Fruit fly (Drosophila melanogaster) whole organism, prepupa: ENCODE results near the gene dnc.
A peak's percentile ranks its signal among the peaks of the same experiment; 100 is the strongest.

ENCODE experiments used
- Blimp-1 ChIP-seq: fragments of 200-800 bp; sonication (Bioruptor generic); optimal IDR thresholded peaks from 3 replicates; lab custom pipeline; 2017; ENCODE audit warnings: missing biosample characterization, missing genetic modification characterization, mild to moderate bottlenecking, moderate library complexity, missing genetic modification reagents
- CG10631 ChIP-seq: fragments of 200-800 bp; sonication (Bioruptor generic); optimal IDR thresholded peaks from 2 replicates; lab custom pipeline; 2016; ENCODE audit warnings: missing biosample characterization, missing genetic modification characterization
- CG10669 ChIP-seq: fragments of 200-800 bp; sonication (Bioruptor generic); optimal IDR thresholded peaks from 3 replicates; lab custom pipeline; 2018; ENCODE audit warnings: missing biosample characterization, mild to moderate bottlenecking, missing genetic modification characterization, moderate library complexity
- CG11294 ChIP-seq: fragments of 200-800 bp; sonication (Bioruptor generic); IDR thresholded peaks from 2 replicates; pipeline ENCODE4 v1.3.6; 2022; ENCODE audit warnings: missing biosample characterization, missing genetic modification characterization
- CG11902 ChIP-seq: fragments of 200-800 bp; sonication (Bioruptor generic); optimal IDR thresholded peaks from 3 replicates; lab custom pipeline; 2016; ENCODE audit warnings: missing biosample characterization, missing genetic modification characterization
- CG15336 ChIP-seq: fragments of 200-800 bp; sonication (Bioruptor generic); IDR thresholded peaks from 2 replicates; pipeline ENCODE4 v1.3.6; 2022; ENCODE audit warnings: missing biosample characterization, missing genetic modification characterization
- CG16779 ChIP-seq: fragments of 200-800 bp; sonication (Bioruptor generic); optimal IDR thresholded peaks from 3 replicates; lab custom pipeline; 2017; ENCODE audit warnings: missing biosample characterization, mild to moderate bottlenecking, missing genetic modification characterization
- CG3032 ChIP-seq: fragments of 200-800 bp; optimal IDR thresholded peaks from 2 replicates; lab custom pipeline; 2019; ENCODE audit warnings: missing biosample characterization, mild to moderate bottlenecking, missing genetic modification characterization, moderate library complexity
- CG34406 ChIP-seq: fragments of 200-800 bp; sonication (Bioruptor generic); optimal IDR thresholded peaks from 3 replicates; lab custom pipeline; 2016; ENCODE audit warnings: missing biosample characterization, missing genetic modification characterization
- CG3919 ChIP-seq: fragments of 200-800 bp; sonication (Bioruptor generic); optimal IDR thresholded peaks from 3 replicates; lab custom pipeline; 2016; ENCODE audit warnings: missing biosample characterization, missing genetic modification characterization
- CG4318 ChIP-seq: fragments of 200-800 bp; sonication (Bioruptor generic); optimal IDR thresholded peaks from 3 replicates; lab custom pipeline; 2017; ENCODE audit warnings: missing biosample characterization, mild to moderate bottlenecking, missing genetic modification characterization
- CG6808 ChIP-seq: fragments of 200-800 bp; sonication (Bioruptor generic); optimal IDR thresholded peaks from 3 replicates; lab custom pipeline; 2017; ENCODE audit warnings: missing biosample characterization, missing genetic modification characterization, mild to moderate bottlenecking, moderate library complexity, missing genetic modification reagents
- CG6854 ChIP-seq: fragments of 200-800 bp; sonication (Bioruptor generic); optimal IDR thresholded peaks from 2 replicates; lab custom pipeline; 2017; ENCODE audit warnings: missing biosample characterization, mild to moderate bottlenecking, missing genetic modification characterization
- CG7368 ChIP-seq: fragments of 200-800 bp; sonication (Bioruptor generic); optimal IDR thresholded peaks from 3 replicates; lab custom pipeline; 2016; ENCODE audit warnings: missing biosample characterization, missing genetic modification characterization
- CG8119 ChIP-seq: fragments of 200-800 bp; sonication (Bioruptor generic); IDR thresholded peaks from 3 replicates; pipeline ENCODE4 v1.3.6; 2022; ENCODE audit warnings: missing biosample characterization, missing genetic modification characterization
- CG8319 ChIP-seq: fragments of 200-800 bp; sonication (Bioruptor generic); optimal IDR thresholded peaks from 3 replicates; lab custom pipeline; 2016; ENCODE audit warnings: missing biosample characterization, missing genetic modification characterization
- CG8632 ChIP-seq: fragments of 200-800 bp; sonication (Bioruptor generic); optimal IDR thresholded peaks from 3 replicates; lab custom pipeline; 2016; ENCODE audit warnings: missing biosample characterization, missing genetic modification characterization
- CG9139 ChIP-seq: fragments of 200-800 bp; sonication (Bioruptor generic); optimal IDR thresholded peaks from 3 replicates; lab custom pipeline; 2017; ENCODE audit warnings: missing biosample characterization, mild to moderate bottlenecking, missing genetic modification characterization
- Eip75B ChIP-seq: fragments of 200-800 bp; sonication (Bioruptor generic); optimal IDR thresholded peaks from 3 replicates; lab custom pipeline; 2016; ENCODE audit warnings: missing biosample characterization, missing genetic modification characterization
- Eip78C ChIP-seq: fragments of 200-800 bp; sonication (Bioruptor generic); peaks from one replicate; lab custom pipeline; 2016; ENCODE audit warnings: missing biosample characterization, missing genetic modification characterization
- Eip93F ChIP-seq: fragments of 200-800 bp; sonication (Bioruptor generic); optimal IDR thresholded peaks from 2 replicates; lab custom pipeline; 2016; ENCODE audit warnings: missing biosample characterization, mild to moderate bottlenecking, missing genetic modification characterization
- Ets21C ChIP-seq: fragments of 200-800 bp; sonication (Bioruptor generic); optimal IDR thresholded peaks from 3 replicates; lab custom pipeline; 2016; ENCODE audit warnings: missing biosample characterization, missing genetic modification characterization
- Ets96B ChIP-seq: fragments of 200-800 bp; optimal IDR thresholded peaks from 2 replicates; lab custom pipeline; 2019; ENCODE audit warnings: missing biosample characterization, mild to moderate bottlenecking, missing genetic modification characterization, moderate library complexity
- Gug ChIP-seq: fragments of 200-800 bp; sonication (Bioruptor generic); IDR thresholded peaks from 2 replicates; pipeline ENCODE4 v1.3.6; 2022; ENCODE audit warnings: missing biosample characterization, missing genetic modification characterization
- Hr38 ChIP-seq: sonication (Bioruptor generic); optimal IDR thresholded peaks from 2 replicates; lab custom pipeline; 2016; ENCODE audit warnings: missing biosample characterization, missing genetic modification characterization
- Hr39 ChIP-seq: fragments of 200-800 bp; sonication (Bioruptor generic); optimal IDR thresholded peaks from 2 replicates; lab custom pipeline; 2016; ENCODE audit warnings: missing biosample characterization, missing genetic modification characterization
- Hr4 ChIP-seq: fragments of 200-800 bp; sonication (Bioruptor generic); optimal IDR thresholded peaks from 3 replicates; lab custom pipeline; 2016; ENCODE audit warnings: missing biosample characterization, missing genetic modification characterization
- Met ChIP-seq: fragments of 200-800 bp; sonication (Bioruptor generic); optimal IDR thresholded peaks from 3 replicates; lab custom pipeline; 2016; ENCODE audit warnings: missing biosample characterization, missing genetic modification characterization
- OdsH ChIP-seq: fragments of 200-800 bp; sonication (Bioruptor generic); optimal IDR thresholded peaks from 3 replicates; lab custom pipeline; 2016; ENCODE audit warnings: missing biosample characterization, missing genetic modification characterization
- Smox ChIP-seq: fragments of 200-800 bp; sonication (Bioruptor generic); optimal IDR thresholded peaks from 3 replicates; lab custom pipeline; 2016; ENCODE audit warnings: missing biosample characterization, missing genetic modification characterization
- Sox102F ChIP-seq: fragments of 200-800 bp; sonication (Bioruptor generic); optimal IDR thresholded peaks from 2 replicates; lab custom pipeline; 2016; ENCODE audit warnings: missing biosample characterization, mild to moderate bottlenecking, missing genetic modification characterization
- Sox14 ChIP-seq: fragments of 200-800 bp; sonication (Bioruptor generic); optimal IDR thresholded peaks from 3 replicates; lab custom pipeline; 2016; ENCODE audit warnings: missing biosample characterization, missing genetic modification characterization
- Sox15 ChIP-seq: fragments of 200-800 bp; sonication (Bioruptor generic); optimal IDR thresholded peaks from 3 replicates; lab custom pipeline; 2016; ENCODE audit warnings: missing biosample characterization, missing genetic modification characterization
- achi ChIP-seq: fragments of 200-800 bp; sonication (Bioruptor generic); optimal IDR thresholded peaks from 3 replicates; lab custom pipeline; 2016; ENCODE audit warnings: missing biosample characterization, missing genetic modification characterization
- dac ChIP-seq: fragments of 200-800 bp; sonication (Bioruptor generic); optimal IDR thresholded peaks from 2 replicates; lab custom pipeline; 2017; ENCODE audit warnings: missing biosample characterization, mild to moderate bottlenecking, missing genetic modification characterization
- dsx ChIP-seq: fragments of 200-800 bp; optimal IDR thresholded peaks from 3 replicates; lab custom pipeline; 2019; ENCODE audit warnings: missing biosample characterization, mild to moderate bottlenecking, missing genetic modification characterization, moderate library complexity; ENCODE audit not compliant: poor library complexity, severe bottlenecking
- eg ChIP-seq: fragments of 200-800 bp; sonication (Bioruptor generic); IDR thresholded peaks from 3 replicates; pipeline ENCODE4 v1.3.6; 2022; ENCODE audit warnings: missing biosample characterization, missing genetic modification characterization
- esn ChIP-seq: fragments of 200-800 bp; sonication (Bioruptor generic); optimal IDR thresholded peaks from 2 replicates; lab custom pipeline; 2016; ENCODE audit warnings: missing biosample characterization, mild to moderate bottlenecking, missing genetic modification characterization, moderate library complexity
- fd59A ChIP-seq: fragments of 200-800 bp; sonication (Bioruptor generic); optimal IDR thresholded peaks from 2 replicates; lab custom pipeline; 2017; ENCODE audit warnings: missing biosample characterization, mild to moderate bottlenecking, missing genetic modification characterization, missing genetic modification reagents
- fd85E ChIP-seq: fragments of 200-800 bp; sonication (Bioruptor generic); optimal IDR thresholded peaks from 3 replicates; lab custom pipeline; 2016; ENCODE audit warnings: missing biosample characterization, missing genetic modification characterization
- fkh ChIP-seq: fragments of 200-800 bp; sonication (Bioruptor generic); optimal IDR thresholded peaks from 3 replicates; lab custom pipeline; 2017; ENCODE audit warnings: missing biosample characterization, mild to moderate bottlenecking, missing genetic modification characterization, moderate library complexity
- lz ChIP-seq: fragments of 200-800 bp; sonication (Bioruptor generic); optimal IDR thresholded peaks from 3 replicates; lab custom pipeline; 2016; ENCODE audit warnings: missing biosample characterization, missing genetic modification characterization
- net ChIP-seq: fragments of 200-800 bp; sonication (Bioruptor generic); optimal IDR thresholded peaks from 3 replicates; lab custom pipeline; 2016; ENCODE audit warnings: missing biosample characterization, missing genetic modification characterization
- pdm3 ChIP-seq: fragments of 200-800 bp; sonication (Bioruptor generic); optimal IDR thresholded peaks from 3 replicates; lab custom pipeline; 2016; ENCODE audit warnings: missing biosample characterization, missing genetic modification characterization
- salr ChIP-seq, 2 experiments: fragments of 200-800 bp; sonication (Bioruptor generic); optimal IDR thresholded peaks; 3 replicates each; lab custom pipeline; 2016 to 2018; ENCODE audit warnings: missing biosample characterization in 2 of 2, missing genetic modification characterization in 2 of 2, mild to moderate bottlenecking in 1 of 2
- spab ChIP-seq: fragments of 200-800 bp; sonication (Bioruptor generic); optimal IDR thresholded peaks from 2 replicates; lab custom pipeline; 2017; ENCODE audit warnings: missing biosample characterization, mild to moderate bottlenecking, missing genetic modification characterization, missing genetic modification reagents
- ss ChIP-seq, 2 experiments: fragments of 200-800 bp; sonication (Bioruptor generic); optimal IDR thresholded peaks; 2 replicates in 1 of 2; 3 replicates in 1 of 2; lab custom pipeline; 2017 to 2018; ENCODE audit warnings: mild to moderate bottlenecking in 2 of 2, missing biosample characterization in 2 of 2, missing genetic modification characterization in 2 of 2, moderate library complexity in 1 of 2
- svp ChIP-seq: fragments of 200-800 bp; sonication (Bioruptor generic); peaks from one replicate; lab custom pipeline; 2016; ENCODE audit warnings: missing biosample characterization, missing genetic modification characterization
- topi ChIP-seq: fragments of 200-800 bp; sonication (Bioruptor generic); optimal IDR thresholded peaks from 3 replicates; lab custom pipeline; 2016; ENCODE audit warnings: missing biosample characterization, missing genetic modification characterization
- vri ChIP-seq: fragments of 200-800 bp; sonication (Bioruptor generic); optimal IDR thresholded peaks from 3 replicates; lab custom pipeline; 2016; ENCODE audit warnings: missing biosample characterization, mild to moderate bottlenecking, missing genetic modification characterization

dnc gene

dm6 chrX:3255569-3256309, 79.5 kb downstream of the dnc start:
- TF ChIP-seq dac (GFP tag; lab: Kevin White, UChicago) (peak; percentile 95), CG3919 (GFP tag; lab: Kevin White, UChicago) (peak; percentile 93), CG7368 (GFP tag; lab: Kevin White, UChicago) (peak; percentile 82), Blimp-1 (GFP tag; lab: Kevin White, UChicago) (peak; percentile 83), Eip93F (peak; percentile 51), CG6854 (GFP tag; lab: Kevin White, UChicago) (peak; percentile 82), Sox14 (peak; percentile 97), Sox102F (GFP tag; lab: Kevin White, UChicago) (peak; percentile 92), CG34406 (peak; percentile 95), Met (GFP tag; lab: Kevin White, UChicago) (peak; percentile 96), CG4318 (peak; percentile 98), Ets96B (tag; lab: Kevin White, UChicago) (peak; percentile 83), CG9139 (GFP tag; lab: Kevin White, UChicago) (peak; percentile 84), net (GFP tag; lab: Kevin White, UChicago) (peak; percentile 93), achi (GFP tag; lab: Kevin White, UChicago) (peak; percentile 96), CG3032 (tag; lab: Kevin White, UChicago) (peak; percentile 78), fd59A (GFP tag; lab: Kevin White, UChicago) (peak; percentile 87), ss (GFP tag; optimal IDR thresholded peaks at IDR 0.05; lab: Kevin White, UChicago) (peak; percentile 68 to 78), fd85E (peak; percentile 63), CG8119 (peak; percentile 98), CG6808 (GFP tag; lab: Kevin White, UChicago) (peak; percentile 88), dsx (no peak), lz (GFP tag; lab: Kevin White, UChicago) (peak; percentile 96), CG8632 (GFP tag; lab: Kevin White, UChicago) (peak; percentile 95), topi (GFP tag; lab: Kevin White, UChicago) (peak; percentile 98), CG10631 (GFP tag; lab: Kevin White, UChicago) (peak; percentile 97), CG10669 (GFP tag; lab: Kevin White, UChicago) (peak; percentile 91), Sox15 (GFP tag; lab: Kevin White, UChicago) (peak; percentile 92), Eip78C (GFP tag; lab: Kevin White, UChicago) (peak; percentile 97), salr (GFP tag; optimal IDR thresholded peaks at IDR 0.05; lab: Kevin White, UChicago) (peak; percentile 67 to 97), svp (GFP tag; lab: Kevin White, UChicago) (peak; percentile 94), CG15336 (GFP tag; lab: Robert Waterston, UW) (peak; percentile 97), OdsH (GFP tag; lab: Kevin White, UChicago) (peak; percentile 95), pdm3 (GFP tag; lab: Kevin White, UChicago) (peak; percentile 96), Hr39 (GFP tag; lab: Kevin White, UChicago) (peak; percentile 93), Eip75B (peak; percentile 86), eg (GFP tag; lab: Robert Waterston, UW) (peak; percentile 94), CG11294 (GFP tag; lab: Robert Waterston, UW) (peak; percentile 92), esn (GFP tag; lab: Kevin White, UChicago) (peak; percentile 96), spab (GFP tag; lab: Kevin White, UChicago) (peak; percentile 91), vri (GFP tag; lab: Kevin White, UChicago) (peak; percentile 53), fkh (peak; percentile 63), CG11902 (GFP tag; lab: Kevin White, UChicago) (peak; percentile 90), CG8319 (GFP tag; lab: Kevin White, UChicago) (peak; percentile 90), Hr4 (GFP tag; lab: Kevin White, UChicago) (peak; percentile 91), Hr38 (GFP tag; lab: Kevin White, UChicago) (peak; percentile 44), CG16779 (peak; percentile 80), Gug (peak; percentile 95), Ets21C (peak; percentile 90), Smox (GFP tag; lab: Kevin White, UChicago) (peak; percentile 94)
